Worm (Caenorhabditis elegans): ENCODE measurements around the gene C01G10.14.
A peak's percentile ranks its signal among the peaks of the same experiment; 100 is the strongest.

DNA sequence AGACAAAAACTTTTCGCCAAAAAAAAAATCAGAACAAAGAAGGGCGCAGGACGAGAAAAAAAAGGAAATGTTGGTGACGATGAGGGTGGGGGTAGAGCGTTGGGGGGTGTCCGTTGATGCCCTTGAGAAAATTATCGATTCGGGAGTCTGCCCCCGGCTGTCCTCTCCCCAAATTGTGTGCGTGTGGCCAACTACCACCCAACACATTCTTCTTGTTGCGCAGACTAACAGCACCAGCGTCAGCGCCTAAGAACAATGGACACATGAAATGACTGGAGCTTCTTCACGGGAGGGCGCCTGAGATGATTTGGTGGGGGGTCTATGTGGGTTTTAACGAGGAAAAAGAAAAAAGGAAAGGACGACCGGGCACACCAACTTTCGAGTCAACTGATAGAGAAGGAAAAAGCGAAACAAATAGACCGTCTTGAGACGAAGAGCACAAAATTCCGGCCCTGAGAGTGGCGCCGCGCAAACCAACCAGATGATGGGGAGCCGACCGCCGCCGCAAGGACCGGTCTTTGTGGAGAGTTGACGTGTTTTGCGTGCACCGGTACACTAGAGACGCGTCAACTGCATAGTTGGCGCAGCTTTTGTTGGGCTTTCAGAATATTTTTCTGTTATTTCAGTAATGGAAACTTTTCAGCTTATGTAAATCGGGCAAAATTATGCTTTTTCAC, 40.5 kb downstream of the C01G10.14 start, which contains the start of gene C25D7.9:
- peak; percentile 82 for TF ChIP-seq T22C8.4 (GFP tag; IDR thresholded peaks at IDR 0.05)
- TF ChIP-seq cog-1 (tag; optimal IDR thresholded peaks at IDR 0.05) = no peak
